Worm (Caenorhabditis elegans): ENCODE data around the gene T08D10.5.

- TF ChIP-seq ces-1 (GFP tag; optimal IDR thresholded peaks at IDR 0.05) (no peak), ztf-11 (tag; optimal IDR thresholded peaks at IDR 0.05) (no peak), hlh-1 (tag; optimal IDR thresholded peaks at IDR 0.05) (no peak), unc-62 (GFP tag; optimal IDR thresholded peaks at IDR 0.05) (no peak), lin-13 (tag; optimal IDR thresholded peaks at IDR 0.05) (no peak)
Measured at ce11 chrX:11955125-11955524, 2.2 kb upstream of the T08D10.5 start, which contains the start of gene T08D10.3.
